Fruit fly (Drosophila melanogaster) whole organism, adult: ENCODE results near the gene crc.

Experiments used
- CG11617 ChIP-seq: fragments of 200-800 bp; sonication (Bioruptor generic); optimal IDR thresholded peaks from 2 replicates; lab custom pipeline; 2017; ENCODE audit warnings: mild to moderate bottlenecking, missing biosample characterization, missing genetic modification reagents, missing genetic modification characterization
- CG12768 ChIP-seq: fragments of 200-800 bp; sonication (Bioruptor generic); optimal IDR thresholded peaks from 2 replicates; lab custom pipeline; 2017; ENCODE audit warnings: missing biosample characterization, missing genetic modification characterization, mild to moderate bottlenecking, moderate library complexity, missing genetic modification reagents
- CG14711 ChIP-seq: fragments of 200-800 bp; sonication (Bioruptor generic); optimal IDR thresholded peaks from 2 replicates; lab custom pipeline; 2018; ENCODE audit warnings: missing biosample characterization, mild to moderate bottlenecking, missing genetic modification characterization, moderate library complexity
- CG1620 ChIP-seq: fragments of 200-800 bp; sonication (Bioruptor generic); optimal IDR thresholded peaks from 2 replicates; lab custom pipeline; 2016; ENCODE audit warnings: missing biosample characterization, missing genetic modification characterization
- CG33017 ChIP-seq: fragments of 200-800 bp; sonication (Bioruptor generic); optimal IDR thresholded peaks from 2 replicates; lab custom pipeline; 2018; ENCODE audit warnings: missing biosample characterization, mild to moderate bottlenecking, missing genetic modification characterization, moderate library complexity
- CG5204 ChIP-seq: fragments of 200-800 bp; sonication (Bioruptor generic); optimal IDR thresholded peaks from 2 replicates; lab custom pipeline; 2016; ENCODE audit warnings: missing biosample characterization, missing genetic modification characterization
- CG7045 ChIP-seq: fragments of 200-800 bp; sonication (Bioruptor generic); optimal IDR thresholded peaks from 2 replicates; lab custom pipeline; 2017; ENCODE audit warnings: missing biosample characterization, mild to moderate bottlenecking, missing genetic modification characterization
- CG7101 ChIP-seq: fragments of 200-800 bp; sonication (Bioruptor generic); optimal IDR thresholded peaks from 2 replicates; lab custom pipeline; 2018; ENCODE audit warnings: missing biosample characterization, mild to moderate bottlenecking, missing genetic modification characterization, moderate library complexity
- Clk ChIP-seq: fragments of 200-800 bp; sonication (Bioruptor generic); optimal IDR thresholded peaks from 2 replicates; lab custom pipeline; 2017; ENCODE audit warnings: missing biosample characterization, missing genetic modification characterization
- Crg-1 ChIP-seq: fragments of 200-800 bp; sonication (Bioruptor generic); optimal IDR thresholded peaks from 2 replicates; lab custom pipeline; 2016; ENCODE audit warnings: missing biosample characterization, missing genetic modification characterization
- Hr96 ChIP-seq: fragments of 200-800 bp; sonication (Bioruptor generic); optimal IDR thresholded peaks from 2 replicates; lab custom pipeline; 2016; ENCODE audit warnings: missing biosample characterization, missing genetic modification characterization
- Mnt ChIP-seq: fragments of 200-800 bp; sonication (Bioruptor generic); optimal IDR thresholded peaks from 2 replicates; lab custom pipeline; 2016; ENCODE audit warnings: missing biosample characterization, mild to moderate bottlenecking, missing genetic modification characterization
- bab1 ChIP-seq: fragments of 200-800 bp; sonication (Bioruptor generic); optimal IDR thresholded peaks from 3 replicates; lab custom pipeline; 2019; ENCODE audit warnings: missing biosample characterization, mild to moderate bottlenecking, missing genetic modification characterization, moderate library complexity
- cic ChIP-seq: fragments of 200-800 bp; sonication (Bioruptor generic); optimal IDR thresholded peaks from 2 replicates; lab custom pipeline; 2017; ENCODE audit warnings: missing biosample characterization, mild to moderate bottlenecking, missing genetic modification characterization, moderate library complexity
- cnc ChIP-seq, 2 experiments: fragments of >200 bp; optimal IDR thresholded peaks; 2 replicates each; lab custom pipeline; 2017
- kay ChIP-seq: fragments of 200-800 bp; sonication (Bioruptor generic); peaks from one replicate; lab custom pipeline; 2016; ENCODE audit warnings: missing biosample characterization, missing genetic modification characterization, borderline replicate concordance
- ovo ChIP-seq: fragments of 200-800 bp; sonication (Bioruptor generic); optimal IDR thresholded peaks from 2 replicates; lab custom pipeline; 2016; ENCODE audit warnings: missing biosample characterization, missing genetic modification characterization
- pad ChIP-seq: fragments of 200-800 bp; sonication (Bioruptor generic); optimal IDR thresholded peaks from 3 replicates; lab custom pipeline; 2017; ENCODE audit warnings: missing biosample characterization, missing genetic modification characterization, mild to moderate bottlenecking, moderate library complexity, missing genetic modification reagents
- tj ChIP-seq: fragments of 200-800 bp; sonication (Bioruptor generic); optimal IDR thresholded peaks from 3 replicates; lab custom pipeline; 2017; ENCODE audit warnings: missing biosample characterization, mild to moderate bottlenecking, missing genetic modification characterization, moderate library complexity
- toe ChIP-seq: fragments of 200-800 bp; sonication (Bioruptor generic); optimal IDR thresholded peaks from 2 replicates; lab custom pipeline; 2016; ENCODE audit warnings: missing biosample characterization, missing genetic modification characterization

crc gene

dm6 chr2L:21303655-21304532, 6.8 kb upstream of the crc start:
- no peak for TF ChIP-seq CG7101 (tag; lab: Kevin White, UChicago)
- TF ChIP-seq CG1620 (GFP tag; lab: Kevin White, UChicago) = no peak
- TF ChIP-seq CG5204 (GFP tag; lab: Kevin White, UChicago) = no peak
- TF ChIP-seq Mnt (GFP tag; lab: Kevin White, UChicago) = no peak
- no peak for TF ChIP-seq Crg-1 (GFP tag; lab: Kevin White, UChicago)
- TF ChIP-seq CG7045 (GFP tag; lab: Kevin White, UChicago) = no peak
- no peak for TF ChIP-seq Hr96 (GFP tag; lab: Kevin White, UChicago)
- no peak for TF ChIP-seq kay
- TF ChIP-seq cic (GFP tag; lab: Kevin White, UChicago) = no peak
- no peak for TF ChIP-seq CG14711
- no peak for TF ChIP-seq tj (GFP tag; lab: Kevin White, UChicago)

- TF ChIP-seq Mnt (GFP tag; lab: Kevin White, UChicago) (no peak), Crg-1 (GFP tag; lab: Kevin White, UChicago) (no peak), cnc (optimal IDR thresholded peaks at IDR 0.05; lab: Kevin White, UChicago) (no peak), CG33017 (tag; lab: Kevin White, UChicago) (no peak), tj (GFP tag; lab: Kevin White, UChicago) (no peak), cic (GFP tag; lab: Kevin White, UChicago) (no peak), Hr96 (GFP tag; lab: Kevin White, UChicago) (no peak)
Measured at dm6 chr2L:21304533-21304850, 6.2 kb upstream of the crc start.

- TF ChIP-seq CG1620 (GFP tag; lab: Kevin White, UChicago) = peak; percentile 10
- TF ChIP-seq CG5204 (GFP tag; lab: Kevin White, UChicago) = no peak
- no peak for TF ChIP-seq Clk (GFP tag; lab: Kevin White, UChicago)
- TF ChIP-seq kay = no peak
- TF ChIP-seq tj (GFP tag; lab: Kevin White, UChicago) = peak; percentile 100
- no peak for TF ChIP-seq CG7045 (GFP tag; lab: Kevin White, UChicago)
- no peak for TF ChIP-seq CG33017 (tag; lab: Kevin White, UChicago)
- TF ChIP-seq Mnt (GFP tag; lab: Kevin White, UChicago) = peak; percentile 43
- TF ChIP-seq CG7101 (tag; lab: Kevin White, UChicago) = no peak
- TF ChIP-seq CG11617 (GFP tag; lab: Kevin White, UChicago) = no peak
- TF ChIP-seq Crg-1 (GFP tag; lab: Kevin White, UChicago) = no peak
- no peak for TF ChIP-seq cnc (optimal IDR thresholded peaks at IDR 0.05; lab: Kevin White, UChicago)
- no peak for TF ChIP-seq toe (GFP tag; lab: Kevin White, UChicago)
- TF ChIP-seq bab1 (GFP tag; lab: Kevin White, UChicago) = peak; percentile 6
- TF ChIP-seq Hr96 (GFP tag; lab: Kevin White, UChicago) = no peak
- no peak for TF ChIP-seq ovo (GFP tag; lab: Kevin White, UChicago)
- peak; percentile 56 for TF ChIP-seq CG14711
- TF ChIP-seq CG12768 (GFP tag; lab: Kevin White, UChicago) = no peak
- TF ChIP-seq pad (GFP tag; lab: Kevin White, UChicago) = no peak
- no peak for TF ChIP-seq cic (GFP tag; lab: Kevin White, UChicago)
Measured at dm6 chr2L:21307795-21308426, 2.8 kb upstream of the crc start.

dm6 chr2L:21309058-21309753, 1.5 kb upstream of the crc start:
- TF ChIP-seq cnc (optimal IDR thresholded peaks at IDR 0.05; lab: Kevin White, UChicago) (no peak), Crg-1 (GFP tag; lab: Kevin White, UChicago) (peak; percentile 39), Mnt (GFP tag; lab: Kevin White, UChicago) (peak; percentile 95), CG7045 (GFP tag; lab: Kevin White, UChicago) (no peak), kay (peak; percentile 73), CG14711 (no peak), tj (GFP tag; lab: Kevin White, UChicago) (no peak), pad (GFP tag; lab: Kevin White, UChicago) (peak; percentile 92), bab1 (GFP tag; lab: Kevin White, UChicago) (peak; percentile 20), CG33017 (tag; lab: Kevin White, UChicago) (peak; percentile 56), CG12768 (GFP tag; lab: Kevin White, UChicago) (no peak), ovo (GFP tag; lab: Kevin White, UChicago) (no peak), CG1620 (GFP tag; lab: Kevin White, UChicago) (no peak), Hr96 (GFP tag; lab: Kevin White, UChicago) (no peak), toe (GFP tag; lab: Kevin White, UChicago) (no peak), Clk (GFP tag; lab: Kevin White, UChicago) (no peak), cic (GFP tag; lab: Kevin White, UChicago) (peak; percentile 94), CG11617 (GFP tag; lab: Kevin White, UChicago) (peak; percentile 6), CG5204 (GFP tag; lab: Kevin White, UChicago) (no peak), CG7101 (tag; lab: Kevin White, UChicago) (no peak)
